Worm (Caenorhabditis elegans) whole organism, young adult: ENCODE measurements around the gene clk-2.

Experiments used
- F23B12.7 ChIP-seq: sonication (generic microtip); optimal IDR thresholded peaks from 2 replicates; lab custom pipeline; 2017; ENCODE audit warnings: missing genetic modification characterization, mild to moderate bottlenecking, missing compliant biosample characterization, antibody characterized with exemption, moderate library complexity; ENCODE audit not compliant: insufficient read depth
- F37B4.10 ChIP-seq: fragments of 200-800 bp; sonication (Bioruptor generic); IDR thresholded peaks from 2 replicates; pipeline ENCODE4 v1.3.6; 2022; ENCODE audit warnings: missing genetic modification characterization, missing compliant biosample characterization
- F52B5.7 ChIP-seq: sonication (generic microtip); optimal IDR thresholded peaks from 2 replicates; lab custom pipeline; 2016; ENCODE audit warnings: mild to moderate bottlenecking, missing genetic modification characterization, missing compliant biosample characterization
- Y67H2A.10 ChIP-seq: fragments of 200-800 bp; sonication (Bioruptor generic); conservative IDR thresholded peaks from 2 replicates; pipeline ENCODE4 v1.3.6; 2022; ENCODE audit warnings: missing genetic modification reagents, missing genetic modification characterization, missing compliant biosample characterization
- ama-1 ChIP-seq, 3 experiments: fragments of 150-350 bp in 1 of 3; sonication (generic microtip) in 2 of 3; optimal IDR thresholded peaks; 2 replicates each; lab custom pipeline; 2014 to 2018; ENCODE audit warnings: missing biosample characterization in 2 of 3, missing genetic modification characterization in 2 of 3, missing genetic modification reagents in 2 of 3
- aptf-2 ChIP-seq: fragments of 200-800 bp; sonication (Bioruptor generic); conservative IDR thresholded peaks from 2 replicates; pipeline ENCODE4 v1.3.6; 2022; ENCODE audit warnings: missing genetic modification reagents, missing genetic modification characterization, missing compliant biosample characterization
- bed-1 ChIP-seq: fragments of 200-800 bp; sonication (Bioruptor generic); IDR thresholded peaks from 2 replicates; pipeline ENCODE4 v1.3.6; 2022; ENCODE audit warnings: missing genetic modification reagents, missing genetic modification characterization, missing compliant biosample characterization
- lsl-1 ChIP-seq: fragments of 200-800 bp; sonication (Bioruptor generic); optimal IDR thresholded peaks from 2 replicates; lab custom pipeline; 2018; ENCODE audit warnings: mild to moderate bottlenecking, missing genetic modification characterization, moderate library complexity, missing compliant biosample characterization
- pbrm-1 ChIP-seq: fragments of 200-800 bp; sonication (Bioruptor generic); IDR thresholded peaks from 2 replicates; pipeline ENCODE4 v1.3.6; 2022; ENCODE audit warnings: missing genetic modification reagents, missing genetic modification characterization, missing compliant biosample characterization
- snpc-4 ChIP-seq, 5 experiments: fragments of 150-350 bp in 1 of 5; sonication (generic microtip) in 4 of 5; optimal IDR thresholded peaks; 2 replicates each; lab custom pipeline; 2014 to 2018; ENCODE audit warnings: missing genetic modification characterization in 5 of 5, missing biosample characterization in 3 of 5, antibody characterized with exemption in 2 of 5, mild to moderate bottlenecking in 2 of 5, missing compliant biosample characterization in 2 of 5, missing genotype in 2 of 5, moderate library complexity in 2 of 5, missing genetic modification reagents in 1 of 5
- unc-130 ChIP-seq: sonication (generic microtip); optimal IDR thresholded peaks from 2 replicates; lab custom pipeline; 2016; ENCODE audit warnings: missing genetic modification reagents, missing genetic modification characterization, missing compliant biosample characterization
- unc-62 ChIP-seq: fragments of 150-350 bp; optimal IDR thresholded peaks from 2 replicates; lab custom pipeline; 2014; ENCODE audit warnings: missing biosample characterization, missing genetic modification reagents, missing genetic modification characterization

DNA sequence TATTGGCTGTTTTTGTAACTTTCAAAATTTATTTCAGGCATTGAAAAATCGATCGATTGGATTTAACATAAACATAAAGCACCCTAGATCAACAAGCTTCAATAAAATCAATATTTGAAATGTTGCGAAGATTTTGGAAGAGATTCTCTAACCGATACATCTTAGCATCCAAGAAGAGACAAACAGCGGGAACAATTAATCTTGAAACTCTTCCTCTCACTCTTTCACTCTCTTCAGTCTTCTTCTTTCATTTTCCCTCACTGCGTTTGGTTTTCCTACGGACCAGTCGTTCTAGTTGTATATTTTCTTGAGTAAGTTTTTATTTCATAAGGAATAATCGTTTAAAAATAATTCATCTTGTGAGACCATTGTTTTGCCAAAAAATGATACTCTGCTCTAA is 14.7 kb upstream of the clk-2 start:
- TF ChIP-seq unc-62 (GFP tag; lab: Kevin White, UChicago) (no peak), pbrm-1 (GFP tag; lab: Robert Waterston, UW) (no peak), aptf-2 (GFP tag; lab: Robert Waterston, UW) (no peak), lsl-1 (no peak), bed-1 (GFP tag; lab: Robert Waterston, UW) (no peak), F52B5.7 (tag; lab: Kevin White, UChicago) (no peak), Y67H2A.10 (no peak), ama-1 (optimal IDR thresholded peaks at IDR 0.05; lab: Kevin White, UChicago) (no peak), ama-1 (GFP tag; optimal IDR thresholded peaks at IDR 0.05; lab: Kevin White, UChicago) (no peak), snpc-4 (GFP tag; optimal IDR thresholded peaks at IDR 0.05; lab: Kevin White, UChicago) (no peak), snpc-4 (tag; optimal IDR thresholded peaks at IDR 0.05; lab: Kevin White, UChicago) (no peak), F37B4.10 (no peak), F23B12.7 (tag; lab: Kevin White, UChicago) (no peak), unc-130 (GFP tag; lab: Kevin White, UChicago) (no peak)
